Worm (Caenorhabditis elegans) whole organism, young adult: Measurements from ENCODE around the gene ZK1073.2.

Experiments used
- C06A6.2 ChIP-seq: fragments of 200-800 bp; sonication (Bioruptor generic); conservative IDR thresholded peaks from 2 replicates; pipeline ENCODE4 v1.3.6; 2022; ENCODE audit warnings: missing genetic modification characterization, missing compliant biosample characterization
- C17E4.6 ChIP-seq: fragments of 200-800 bp; sonication (Bioruptor generic); IDR thresholded peaks from 2 replicates; pipeline ENCODE4 v1.3.6; 2022; ENCODE audit warnings: missing genetic modification reagents, missing genetic modification characterization, missing compliant biosample characterization
- F37B4.10 ChIP-seq: fragments of 200-800 bp; sonication (Bioruptor generic); IDR thresholded peaks from 2 replicates; pipeline ENCODE4 v1.3.6; 2022; ENCODE audit warnings: missing genetic modification characterization, missing compliant biosample characterization
- F57C9.4 ChIP-seq: sonication (generic microtip); optimal IDR thresholded peaks from 2 replicates; lab custom pipeline; 2017; ENCODE audit warnings: mild to moderate bottlenecking, missing genetic modification characterization, missing compliant biosample characterization
- akir-1 ChIP-seq: fragments of 200-800 bp; sonication (Bioruptor generic); optimal IDR thresholded peaks from 2 replicates; lab custom pipeline; 2018; ENCODE audit warnings: mild to moderate bottlenecking, missing genetic modification characterization, moderate library complexity, missing compliant biosample characterization
- cebp-2 ChIP-seq: fragments of 200-800 bp; sonication (Bioruptor generic); IDR thresholded peaks from 2 replicates; pipeline ENCODE4 v1.3.6; 2022; ENCODE audit warnings: missing genetic modification characterization, missing compliant biosample characterization
- dpff-1 ChIP-seq: sonication (generic microtip); optimal IDR thresholded peaks from 2 replicates; lab custom pipeline; 2017; ENCODE audit warnings: mild to moderate bottlenecking, missing genetic modification characterization, missing compliant biosample characterization
- lin-54 ChIP-seq: fragments of 200-800 bp; sonication (Bioruptor generic); optimal IDR thresholded peaks from 2 replicates; lab custom pipeline; 2018; ENCODE audit warnings: mild to moderate bottlenecking, missing genetic modification characterization, missing compliant biosample characterization
- mxl-1 ChIP-seq: sonication (generic microtip); optimal IDR thresholded peaks from 2 replicates; lab custom pipeline; 2016; ENCODE audit warnings: missing genetic modification characterization, missing compliant biosample characterization
- nfya-1 ChIP-seq: sonication (generic microtip); optimal IDR thresholded peaks from 2 replicates; lab custom pipeline; 2017; ENCODE audit warnings: antibody characterized with exemption, missing compliant biosample characterization, missing genetic modification characterization, borderline replicate concordance; ENCODE audit not compliant: insufficient read depth
- pha-4 ChIP-seq: fragments of 150-350 bp; sonication (generic microtip); optimal IDR thresholded peaks from 2 replicates; lab custom pipeline; 2014; ENCODE audit warnings: missing biosample characterization, missing genetic modification reagents, missing genetic modification characterization
- sdz-38 ChIP-seq: sonication (generic microtip); optimal IDR thresholded peaks from 2 replicates; lab custom pipeline; 2016; ENCODE audit warnings: missing genotype, missing genetic modification characterization, missing compliant biosample characterization
- tlf-1 ChIP-seq: fragments of 200-800 bp; sonication (Bioruptor generic); optimal IDR thresholded peaks from 2 replicates; lab custom pipeline; 2018; ENCODE audit warnings: mild to moderate bottlenecking, missing genetic modification characterization, missing compliant biosample characterization
- unc-62 ChIP-seq: fragments of 150-350 bp; optimal IDR thresholded peaks from 2 replicates; lab custom pipeline; 2014; ENCODE audit warnings: missing biosample characterization, missing genetic modification reagents, missing genetic modification characterization

DNA sequence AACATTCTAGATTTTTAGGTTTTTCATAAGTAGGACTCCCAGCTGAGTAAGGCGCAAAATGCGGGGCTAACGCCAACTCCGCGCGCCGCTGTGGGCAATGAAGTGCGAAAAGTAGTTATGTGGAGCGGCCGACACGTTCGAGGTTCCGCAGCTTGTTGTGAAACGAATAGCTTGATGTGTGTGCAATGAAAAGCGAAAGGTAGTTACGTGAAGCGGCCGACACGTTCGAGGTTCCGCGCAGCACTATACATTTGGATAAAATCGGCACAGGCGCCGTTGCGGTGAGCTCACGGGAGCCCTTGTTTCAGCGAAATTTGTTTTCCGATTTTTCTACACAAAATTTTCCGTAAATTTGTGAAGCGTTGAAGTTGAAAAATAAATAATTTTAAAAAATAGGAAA is 63.5 kb downstream of the ZK1073.2 start:
- TF ChIP-seq unc-62 (GFP tag; lab: Kevin White, UChicago): no peak
- TF ChIP-seq dpff-1 (tag; lab: Kevin White, UChicago): no peak
- no peak for TF ChIP-seq cebp-2 (GFP tag; lab: Robert Waterston, UW)
- TF ChIP-seq sdz-38 (tag; lab: Kevin White, UChicago): no peak
- no peak for TF ChIP-seq C17E4.6
- no peak for TF ChIP-seq lin-54 (GFP tag; lab: Kevin White, UChicago)
- TF ChIP-seq F57C9.4 (tag; lab: Kevin White, UChicago): no peak
- no peak for TF ChIP-seq F37B4.10 (GFP tag; lab: Robert Waterston, UW)
- TF ChIP-seq pha-4 (tag; lab: Kevin White, UChicago): no peak
- TF ChIP-seq tlf-1 (GFP tag; lab: Kevin White, UChicago): no peak
- TF ChIP-seq akir-1 (GFP tag; lab: Kevin White, UChicago): no peak
- no peak for TF ChIP-seq mxl-1 (tag; lab: Kevin White, UChicago)
- TF ChIP-seq C06A6.2 (GFP tag; lab: Robert Waterston, UW): no peak
- TF ChIP-seq nfya-1 (tag; lab: Kevin White, UChicago): no peak
